Fruit fly (Drosophila melanogaster): Measurements from ENCODE around the gene Rpn10.

The Rpn10 gene

dm6 chr3L:21501928-21502327, 34.9 kb upstream of the Rpn10 start:
- TF ChIP-seq lz (GFP tag; optimal IDR thresholded peaks at IDR 0.05) (peak; percentile 2), Hr39 (GFP tag; optimal IDR thresholded peaks at IDR 0.05) (peak; percentile 8), Sox15 (GFP tag; optimal IDR thresholded peaks at IDR 0.05) (no peak), dac (GFP tag; optimal IDR thresholded peaks at IDR 0.05) (no peak), CG3032 (tag; optimal IDR thresholded peaks at IDR 0.05) (no peak), dsx (GFP tag; optimal IDR thresholded peaks at IDR 0.05; ENCODE audit: poor library complexity, severe bottlenecking) (no peak), CG6854 (GFP tag; optimal IDR thresholded peaks at IDR 0.05) (no peak), CG10631 (GFP tag; optimal IDR thresholded peaks at IDR 0.05) (no peak), spab (GFP tag; optimal IDR thresholded peaks at IDR 0.05) (no peak), CG15336 (GFP tag; IDR thresholded peaks at IDR 0.05) (0 out of 2 replicates have a peak, but pooled peaks have one; percentile 12), CG11294 (GFP tag; IDR thresholded peaks at IDR 0.05) (no peak), Met (GFP tag; optimal IDR thresholded peaks at IDR 0.05) (no peak), CG6276 (GFP tag; optimal IDR thresholded peaks at IDR 0.05) (no peak), CG6792 (GFP tag; optimal IDR thresholded peaks at IDR 0.05) (no peak), vri (GFP tag; optimal IDR thresholded peaks at IDR 0.05) (peak; percentile 49), eg (GFP tag; IDR thresholded peaks at IDR 0.05) (no peak), CG9139 (GFP tag; optimal IDR thresholded peaks at IDR 0.05) (no peak), Sox102F (GFP tag; optimal IDR thresholded peaks at IDR 0.05) (no peak), fd59A (GFP tag; optimal IDR thresholded peaks at IDR 0.05) (no peak), Smox (GFP tag; optimal IDR thresholded peaks at IDR 0.05) (no peak), Gug (GFP tag; IDR thresholded peaks at IDR 0.05) (no peak), CG8632 (GFP tag; optimal IDR thresholded peaks at IDR 0.05) (no peak), CG11902 (GFP tag; optimal IDR thresholded peaks at IDR 0.05) (no peak), CG31627 (GFP tag; optimal IDR thresholded peaks at IDR 0.05) (no peak)

- TF ChIP-seq CG3032 (tag; optimal IDR thresholded peaks at IDR 0.05) (peak; percentile 67), Eip75B (GFP tag; optimal IDR thresholded peaks at IDR 0.05) (peak; percentile 15), Gug (GFP tag; IDR thresholded peaks at IDR 0.05) (peak; percentile 49; the same call in 1 of the 2 replicates), Sox15 (GFP tag; optimal IDR thresholded peaks at IDR 0.05) (peak; percentile 37), net (GFP tag; optimal IDR thresholded peaks at IDR 0.05) (peak; percentile 27), fkh (GFP tag; optimal IDR thresholded peaks at IDR 0.05) (peak; percentile 65), ss (GFP tag; optimal IDR thresholded peaks at IDR 0.05) (no peak), cyc (GFP tag; optimal IDR thresholded peaks at IDR 0.05) (peak; percentile 63), Ets21C (GFP tag; optimal IDR thresholded peaks at IDR 0.05) (peak; percentile 61), fd85E (GFP tag; optimal IDR thresholded peaks at IDR 0.05) (no peak), Blimp-1 (GFP tag; optimal IDR thresholded peaks at IDR 0.05) (no peak), Met (GFP tag; optimal IDR thresholded peaks at IDR 0.05) (peak; percentile 66), CG11902 (GFP tag; optimal IDR thresholded peaks at IDR 0.05) (peak; percentile 37), CG3919 (GFP tag; optimal IDR thresholded peaks at IDR 0.05) (no peak), esn (GFP tag; optimal IDR thresholded peaks at IDR 0.05) (peak; percentile 79), CG31627 (GFP tag; optimal IDR thresholded peaks at IDR 0.05) (peak; percentile 74), spab (GFP tag; optimal IDR thresholded peaks at IDR 0.05) (no peak), CG10669 (GFP tag; optimal IDR thresholded peaks at IDR 0.05) (no peak), Eip93F (GFP tag; optimal IDR thresholded peaks at IDR 0.05) (peak; percentile 15), Lpt (GFP tag; optimal IDR thresholded peaks at IDR 0.05) (no peak), CG4318 (GFP tag; optimal IDR thresholded peaks at IDR 0.05) (no peak), CG1621 (tag; optimal IDR thresholded peaks at IDR 0.05) (peak; percentile 14), CG10631 (GFP tag; optimal IDR thresholded peaks at IDR 0.05) (peak; percentile 64), CG11294 (GFP tag; IDR thresholded peaks at IDR 0.05) (no peak), svp (GFP tag) (no peak), dac (GFP tag; optimal IDR thresholded peaks at IDR 0.05) (no peak), CG34406 (GFP tag; optimal IDR thresholded peaks at IDR 0.05) (peak; percentile 66), CG9139 (GFP tag; optimal IDR thresholded peaks at IDR 0.05) (no peak), acj6 (GFP tag; optimal IDR thresholded peaks at IDR 0.05) (peak; percentile 67), achi (GFP tag; optimal IDR thresholded peaks at IDR 0.05) (peak; percentile 52), salr (GFP tag; optimal IDR thresholded peaks at IDR 0.05) (peak in 1 of 2 experiments; percentile 40), CG6854 (GFP tag; optimal IDR thresholded peaks at IDR 0.05) (no peak), CG32006 (GFP tag; optimal IDR thresholded peaks at IDR 0.05) (peak; percentile 55), eg (GFP tag; IDR thresholded peaks at IDR 0.05) (no peak; the same call in 1 of the 3 replicates), topi (GFP tag; optimal IDR thresholded peaks at IDR 0.05) (peak; percentile 73), Ets96B (tag; optimal IDR thresholded peaks at IDR 0.05) (peak; percentile 51), Hr39 (GFP tag; optimal IDR thresholded peaks at IDR 0.05) (peak; percentile 66), CG8319 (GFP tag; optimal IDR thresholded peaks at IDR 0.05) (no peak)
These were observed 29.4 kb upstream of the Rpn10 start, which contains the start of the genes Glg1 and M6 for dm6 chr3L:21507354-21507928. Gene Glg1 (minus strand): TSS chr3L:21507538. Gene M6 (plus strand): TSS chr3L:21507852.

Data from whole organism, prepupa.